Worm (Caenorhabditis elegans): ENCODE measurements around the gene hda-1.

Gene hda-1

ce11 chrV:14546569-14546968 lies 21.4 kb downstream of the hda-1 start, which contains the start of gene C53A5.13:
Gene C53A5.13 (plus strand): TSS chrV:14546869.
- TF ChIP-seq med-1 (GFP tag; optimal IDR thresholded peaks at IDR 0.05; ENCODE audit: insufficient read depth) (no peak), cog-1 (tag; optimal IDR thresholded peaks at IDR 0.05) (no peak), ref-1 (GFP tag; conservative IDR thresholded peaks at IDR 0.05) (no peak), tab-1 (GFP tag; IDR thresholded peaks at IDR 0.05) (no peak), klf-2 (GFP tag; conservative IDR thresholded peaks at IDR 0.05) (no peak), ztf-29 (GFP tag; IDR thresholded peaks at IDR 0.05) (no peak), flt-1 (GFP tag; IDR thresholded peaks at IDR 0.05) (no peak), T22C8.4 (GFP tag; IDR thresholded peaks at IDR 0.05) (no peak), ztf-23 (GFP tag; IDR thresholded peaks at IDR 0.05) (no peak)

DNA sequence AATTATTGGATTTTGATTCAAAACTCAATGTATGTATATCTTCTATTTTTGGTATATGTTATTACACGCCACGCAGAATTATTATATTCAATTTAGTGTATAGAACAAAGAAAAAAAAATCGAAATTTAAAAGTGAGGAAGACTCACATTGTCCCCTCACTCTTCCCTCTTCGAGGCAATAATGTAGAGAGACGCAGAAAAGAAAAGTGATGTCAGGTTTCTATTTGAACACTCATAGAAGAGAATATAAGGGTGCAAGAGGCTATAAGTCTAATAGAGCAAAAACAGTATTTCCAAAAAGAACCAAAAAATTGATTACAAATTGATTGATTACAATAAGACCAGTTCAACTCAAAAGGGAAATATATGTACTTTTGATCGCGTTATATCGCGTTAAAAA lies 23.3 kb downstream of the hda-1 start:
- TF ChIP-seq tab-1 (GFP tag; IDR thresholded peaks at IDR 0.05) (no peak), ref-1 (GFP tag; conservative IDR thresholded peaks at IDR 0.05) (no peak), klf-2 (GFP tag; conservative IDR thresholded peaks at IDR 0.05) (no peak), med-1 (GFP tag; optimal IDR thresholded peaks at IDR 0.05; ENCODE audit: insufficient read depth) (no peak), cog-1 (tag; optimal IDR thresholded peaks at IDR 0.05) (no peak), ztf-23 (GFP tag; IDR thresholded peaks at IDR 0.05) (no peak), T22C8.4 (GFP tag; IDR thresholded peaks at IDR 0.05) (no peak), ztf-29 (GFP tag; IDR thresholded peaks at IDR 0.05) (no peak), flt-1 (GFP tag; IDR thresholded peaks at IDR 0.05) (no peak)

- TF ChIP-seq ref-1 (GFP tag; conservative IDR thresholded peaks at IDR 0.05) (no peak), ztf-23 (GFP tag; IDR thresholded peaks at IDR 0.05) (no peak), tab-1 (GFP tag; IDR thresholded peaks at IDR 0.05) (no peak), T22C8.4 (GFP tag; IDR thresholded peaks at IDR 0.05) (no peak), flt-1 (GFP tag; IDR thresholded peaks at IDR 0.05) (no peak)
Measured at ce11 chrV:14556187-14556586, 31.0 kb downstream of the hda-1 start, which contains the start of gene srg-47. Gene srg-47 (minus strand): TSS chrV:14556287.

ce11 chrV:14558757-14559156 lies 33.6 kb downstream of the hda-1 start, which contains the start of gene C53A5.9:
Gene C53A5.9 (minus strand): TSS chrV:14558857.
- TF ChIP-seq flt-1 (GFP tag; IDR thresholded peaks at IDR 0.05) (no peak), ref-1 (GFP tag; conservative IDR thresholded peaks at IDR 0.05) (no peak), klf-2 (GFP tag; conservative IDR thresholded peaks at IDR 0.05) (no peak), med-1 (GFP tag; optimal IDR thresholded peaks at IDR 0.05; ENCODE audit: insufficient read depth) (no peak), ztf-29 (GFP tag; IDR thresholded peaks at IDR 0.05) (no peak), T22C8.4 (GFP tag; IDR thresholded peaks at IDR 0.05) (no peak), tab-1 (GFP tag; IDR thresholded peaks at IDR 0.05) (no peak), ztf-23 (GFP tag; IDR thresholded peaks at IDR 0.05) (no peak), cog-1 (tag; optimal IDR thresholded peaks at IDR 0.05) (no peak)

- TF ChIP-seq flt-1 (GFP tag; IDR thresholded peaks at IDR 0.05): no peak
Measured at ce11 chrV:14559312-14559711, 34.1 kb downstream of the hda-1 start, which contains the start of gene srt-32. Gene srt-32 (plus strand): TSS chrV:14559612.

DNA sequence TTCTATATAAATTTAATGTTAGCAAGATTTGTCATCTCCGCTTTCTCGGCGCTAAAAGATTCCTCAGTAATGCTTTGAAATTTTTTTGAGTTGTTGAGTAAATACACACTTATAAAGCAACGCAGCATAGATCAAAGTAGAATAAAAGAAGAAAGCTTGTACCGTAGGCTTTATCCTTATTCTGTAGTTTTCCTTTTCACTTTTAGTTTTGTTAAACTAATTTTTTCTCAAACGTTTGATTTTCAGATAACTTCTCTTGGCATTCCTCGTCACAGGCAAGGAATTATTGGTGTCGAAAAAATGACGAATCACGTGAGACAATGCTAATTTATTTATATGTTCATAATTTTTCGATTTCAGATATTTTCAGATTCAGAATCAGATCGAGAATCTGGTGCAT lies 37.4 kb downstream of the hda-1 start, which contains the start of gene C53A5.11:
C53A5.11 (plus strand) TSS at position 301 of the 400 bp plus-strand sequence.
- no peak for TF ChIP-seq ztf-23 (GFP tag; IDR thresholded peaks at IDR 0.05)
- no peak for TF ChIP-seq klf-2 (GFP tag; conservative IDR thresholded peaks at IDR 0.05)
- no peak for TF ChIP-seq cog-1 (tag; optimal IDR thresholded peaks at IDR 0.05)
- no peak for TF ChIP-seq ztf-29 (GFP tag; IDR thresholded peaks at IDR 0.05)
- TF ChIP-seq med-1 (GFP tag; optimal IDR thresholded peaks at IDR 0.05; ENCODE audit: insufficient read depth): no peak
- no peak for TF ChIP-seq ref-1 (GFP tag; conservative IDR thresholded peaks at IDR 0.05)
- no peak for TF ChIP-seq T22C8.4 (GFP tag; IDR thresholded peaks at IDR 0.05)
- no peak for TF ChIP-seq flt-1 (GFP tag; IDR thresholded peaks at IDR 0.05)
- no peak for TF ChIP-seq tab-1 (GFP tag; IDR thresholded peaks at IDR 0.05)

DNA sequence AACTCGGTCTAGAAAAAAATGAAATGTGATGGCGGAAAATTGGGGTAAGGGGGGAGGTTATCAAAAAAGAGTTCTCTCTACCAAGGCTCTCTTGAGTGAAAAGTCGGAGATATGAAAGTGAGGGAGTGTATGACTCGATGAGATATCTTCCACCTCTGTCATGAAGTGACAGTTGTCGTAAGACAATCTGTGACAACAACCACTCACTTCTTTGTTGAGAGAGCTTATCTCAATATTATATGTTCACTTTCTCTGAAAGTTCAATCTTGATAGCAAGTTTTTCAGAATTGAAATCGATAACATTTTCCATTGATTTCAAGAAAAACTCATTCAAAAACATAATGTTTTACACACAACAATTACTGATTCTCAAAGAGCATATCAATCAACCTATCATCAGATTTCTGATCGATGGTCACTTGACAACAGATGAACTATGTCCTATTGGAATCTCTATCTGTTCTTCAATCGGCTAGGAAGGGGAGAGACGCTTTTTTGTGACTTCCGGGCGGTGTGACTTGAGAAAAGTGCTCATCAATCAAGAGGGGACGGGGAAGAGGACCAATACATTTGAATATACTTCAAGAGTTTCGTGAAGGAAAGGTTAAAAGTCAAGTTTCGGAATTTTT lies 51.7 kb downstream of the hda-1 start:
- no peak for TF ChIP-seq klf-2 (GFP tag; conservative IDR thresholded peaks at IDR 0.05)
- TF ChIP-seq tab-1 (GFP tag; IDR thresholded peaks at IDR 0.05): no peak
- no peak for TF ChIP-seq cog-1 (tag; optimal IDR thresholded peaks at IDR 0.05)
- TF ChIP-seq flt-1 (GFP tag; IDR thresholded peaks at IDR 0.05): no peak

Data from whole organism, midembryonic.